Worm (Caenorhabditis elegans): Measurements from ENCODE around the gene unc-6.

DNA sequence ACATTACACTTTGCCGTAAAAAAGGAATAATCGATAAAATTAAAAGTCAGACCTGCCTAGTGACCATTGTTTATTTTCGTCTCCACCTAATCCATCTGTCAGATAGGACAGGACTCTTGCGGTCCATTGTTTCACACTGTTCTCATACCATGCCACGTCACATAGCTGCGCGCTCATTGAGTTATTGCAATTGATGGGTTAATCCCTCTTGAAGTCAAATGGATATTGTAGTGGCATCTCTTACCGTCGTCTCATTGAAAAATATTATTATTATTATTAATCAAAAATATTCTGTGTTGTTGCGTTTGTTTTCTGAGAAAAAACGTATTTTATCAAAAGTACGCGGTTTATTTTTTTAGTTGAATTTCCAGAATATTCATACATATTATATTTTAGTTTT is 1.3 kb upstream of the unc-6 start:
- TF ChIP-seq crh-2 (tag; optimal IDR thresholded peaks at IDR 0.05) (no peak), zag-1 (tag; optimal IDR thresholded peaks at IDR 0.05) (no peak), ztf-11 (tag; optimal IDR thresholded peaks at IDR 0.05) (no peak)
